Fruit fly (Drosophila melanogaster) whole organism, embryonic: Measurements from ENCODE around the gene Ilp6.

Experiments used
- ATbp ChIP-seq: fragments of 200-800 bp; sonication (Bioruptor generic); optimal IDR thresholded peaks from 2 replicates; lab custom pipeline; 2017; ENCODE audit warnings: missing biosample characterization, mild to moderate bottlenecking, missing genetic modification characterization, missing genetic modification reagents
- C15 ChIP-seq: fragments of 200-800 bp; sonication (Bioruptor generic); IDR thresholded peaks from 3 replicates; pipeline ENCODE4 v1.3.6; 2022; ENCODE audit warnings: missing biosample characterization, missing genetic modification characterization
- CG11695 ChIP-seq: fragments of 200-800 bp; sonication (Bioruptor generic); IDR thresholded peaks from 3 replicates; pipeline ENCODE4 v1.3.6; 2022; ENCODE audit warnings: missing biosample characterization, missing genetic modification characterization
- CG12236 ChIP-seq: fragments of 200-800 bp; sonication (Bioruptor generic); optimal IDR thresholded peaks from 2 replicates; lab custom pipeline; 2016; ENCODE audit warnings: missing biosample characterization, missing genetic modification characterization
- CG12942 ChIP-seq: fragments of 200-800 bp; sonication (Bioruptor generic); optimal IDR thresholded peaks from 3 replicates; lab custom pipeline; 2016; ENCODE audit warnings: missing biosample characterization, missing genetic modification characterization
- CG13296 ChIP-seq: fragments of 200-800 bp; sonication (Bioruptor generic); optimal IDR thresholded peaks from 3 replicates; lab custom pipeline; 2018; ENCODE audit warnings: missing biosample characterization, mild to moderate bottlenecking, missing genetic modification characterization
- CG14965 ChIP-seq: fragments of 200-800 bp; sonication (Bioruptor generic); optimal IDR thresholded peaks from 2 replicates; lab custom pipeline; 2016; ENCODE audit warnings: missing biosample characterization, missing genetic modification characterization, borderline replicate concordance
- CG15696 ChIP-seq: fragments of 200-800 bp; sonication (Bioruptor generic); optimal IDR thresholded peaks from 2 replicates; lab custom pipeline; 2019; ENCODE audit warnings: missing biosample characterization, mild to moderate bottlenecking, missing genetic modification characterization, moderate library complexity
- CG2120 ChIP-seq: fragments of 200-800 bp; sonication (Bioruptor generic); optimal IDR thresholded peaks from 3 replicates; lab custom pipeline; 2016; ENCODE audit warnings: missing biosample characterization, missing genetic modification characterization
- CG2712 ChIP-seq: fragments of 200-800 bp; optimal IDR thresholded peaks from 3 replicates; lab custom pipeline; 2019; ENCODE audit warnings: missing biosample characterization, mild to moderate bottlenecking, missing genetic modification characterization, moderate library complexity
- CG31365 ChIP-seq: fragments of 200-800 bp; sonication (Bioruptor generic); optimal IDR thresholded peaks from 2 replicates; lab custom pipeline; 2018; ENCODE audit warnings: missing biosample characterization, mild to moderate bottlenecking, missing genetic modification characterization
- CG31388 ChIP-seq: fragments of 200-800 bp; sonication (Bioruptor generic); optimal IDR thresholded peaks from 2 replicates; lab custom pipeline; 2016; ENCODE audit warnings: missing biosample characterization, missing genetic modification characterization
- CG34422 ChIP-seq: fragments of 200-800 bp; sonication (Bioruptor generic); IDR thresholded peaks from 3 replicates; pipeline ENCODE4 v1.3.6; 2022; ENCODE audit warnings: missing biosample characterization, missing genetic modification characterization
- CG6272 ChIP-seq: fragments of 200-800 bp; sonication (Bioruptor generic); IDR thresholded peaks from 2 replicates; pipeline ENCODE4 v1.3.6; 2022; ENCODE audit warnings: missing biosample characterization, missing genetic modification characterization
- CG6765 ChIP-seq: fragments of 200-800 bp; sonication (Bioruptor generic); optimal IDR thresholded peaks from 3 replicates; lab custom pipeline; 2017; ENCODE audit warnings: missing biosample characterization, mild to moderate bottlenecking, missing genetic modification characterization
- CG7928 ChIP-seq: fragments of 200-800 bp; sonication (Bioruptor generic); optimal IDR thresholded peaks from 2 replicates; lab custom pipeline; 2017; ENCODE audit warnings: missing biosample characterization, mild to moderate bottlenecking, missing genetic modification characterization
- CTCF ChIP-seq: fragments of 200-800 bp; sonication (Bioruptor generic); optimal IDR thresholded peaks from 2 replicates; lab custom pipeline; 2017; ENCODE audit warnings: missing biosample characterization, mild to moderate bottlenecking, missing genetic modification characterization, moderate library complexity
- Camta ChIP-seq: fragments of 200-800 bp; sonication (Bioruptor generic); optimal IDR thresholded peaks from 2 replicates; lab custom pipeline; 2016; ENCODE audit warnings: missing biosample characterization, missing genetic modification characterization
- CkIIα-i1 ChIP-seq: fragments of 200-800 bp; sonication (Bioruptor generic); IDR thresholded peaks from 2 replicates; pipeline ENCODE4 v1.3.6; 2022; ENCODE audit warnings: missing biosample characterization, missing genetic modification characterization
- D ChIP-seq, 2 experiments: fragments of 200-800 bp in 1 of 2; fragments of >200 bp in 1 of 2; sonication (Bioruptor generic) in 1 of 2; optimal IDR thresholded peaks; 2 replicates in 1 of 2; 3 replicates in 1 of 2; lab custom pipeline; 2017; ENCODE audit warnings: mild to moderate bottlenecking in 1 of 2, missing biosample characterization in 1 of 2, missing genetic modification characterization in 1 of 2, missing genetic modification reagents in 1 of 2
- D19A ChIP-seq: fragments of 200-800 bp; optimal IDR thresholded peaks from 3 replicates; lab custom pipeline; 2019; ENCODE audit warnings: missing biosample characterization, mild to moderate bottlenecking, missing genetic modification characterization, moderate library complexity
- Doc2 ChIP-seq: fragments of 200-800 bp; sonication (Bioruptor generic); IDR thresholded peaks from 2 replicates; pipeline ENCODE4 v1.3.6; 2022; ENCODE audit warnings: missing biosample characterization, missing genetic modification characterization
- Fer2 ChIP-seq: fragments of 200-800 bp; sonication (Bioruptor generic); optimal IDR thresholded peaks from 2 replicates; lab custom pipeline; 2018; ENCODE audit warnings: missing biosample characterization, mild to moderate bottlenecking, missing genetic modification characterization, moderate library complexity
- HLH4C ChIP-seq: fragments of 200-800 bp; sonication (Bioruptor generic); IDR thresholded peaks from 3 replicates; pipeline ENCODE4 v1.3.6; 2022; ENCODE audit warnings: missing biosample characterization, missing genetic modification characterization; ENCODE audit not compliant: partially characterized antibody
- HmgD ChIP-seq: fragments of 200-800 bp; sonication (Bioruptor generic); optimal IDR thresholded peaks from 3 replicates; lab custom pipeline; 2016; ENCODE audit warnings: missing biosample characterization, missing genetic modification characterization
- Hr39 ChIP-seq: fragments of >200 bp; optimal IDR thresholded peaks from 2 replicates; lab custom pipeline; 2017
- Hr78 ChIP-seq, 2 experiments: fragments of 200-800 bp in 1 of 2; fragments of >200 bp in 1 of 2; sonication (Bioruptor generic) in 1 of 2; optimal IDR thresholded peaks; 2 replicates each; lab custom pipeline; 2017 to 2019; ENCODE audit warnings: missing biosample characterization in 2 of 2, missing genetic modification characterization in 2 of 2, mild to moderate bottlenecking in 1 of 2, moderate library complexity in 1 of 2
- Lim3 ChIP-seq: fragments of 200-800 bp; sonication (Bioruptor generic); IDR thresholded peaks from 2 replicates; pipeline ENCODE4 v1.3.6; 2022; ENCODE audit warnings: missing biosample characterization, missing genetic modification characterization
- Max ChIP-seq: fragments of 200-800 bp; sonication (Bioruptor generic); optimal IDR thresholded peaks from 2 replicates; lab custom pipeline; 2016; ENCODE audit warnings: missing biosample characterization, mild to moderate bottlenecking, missing genetic modification characterization
- Trl ChIP-seq, 3 experiments: fragments of >200 bp in 2 of 3; fragments of 200-800 bp in 1 of 3; sonication (Bioruptor generic) in 1 of 3; optimal IDR thresholded peaks; 2 replicates in 1 of 3; 3 replicates in 2 of 3; lab custom pipeline; 2016 to 2017; ENCODE audit warnings: missing biosample characterization in 1 of 3, missing genetic modification characterization in 1 of 3
- Usf ChIP-seq: fragments of 200-800 bp; sonication (Bioruptor generic); optimal IDR thresholded peaks from 2 replicates; lab custom pipeline; 2017; ENCODE audit warnings: missing genotype, missing biosample characterization, missing genetic modification characterization
- ci ChIP-seq: fragments of 200-800 bp; sonication (Bioruptor generic); IDR thresholded peaks from 3 replicates; pipeline ENCODE4 v1.3.6; 2022; ENCODE audit warnings: missing biosample characterization, missing genetic modification characterization
- corto ChIP-seq: fragments of 200-800 bp; sonication (Bioruptor generic); optimal IDR thresholded peaks from 2 replicates; lab custom pipeline; 2016; ENCODE audit warnings: missing biosample characterization, mild to moderate bottlenecking, missing genetic modification characterization, moderate library complexity
- crc ChIP-seq: fragments of 200-800 bp; sonication (Bioruptor generic); optimal IDR thresholded peaks from 2 replicates; lab custom pipeline; 2016; ENCODE audit warnings: missing biosample characterization, missing genetic modification characterization
- dmrt11E ChIP-seq: fragments of 200-800 bp; sonication (Bioruptor generic); optimal IDR thresholded peaks from 3 replicates; lab custom pipeline; 2018; ENCODE audit warnings: missing biosample characterization, mild to moderate bottlenecking, missing genetic modification characterization, moderate library complexity
- eyg ChIP-seq: fragments of 200-800 bp; sonication (Bioruptor generic); optimal IDR thresholded peaks from 3 replicates; lab custom pipeline; 2016; ENCODE audit warnings: missing biosample characterization, missing genetic modification characterization
- ftz-f1 ChIP-seq: fragments of 200-800 bp; sonication (Bioruptor generic); optimal IDR thresholded peaks from 2 replicates; lab custom pipeline; 2016; ENCODE audit warnings: missing biosample characterization, missing genetic modification characterization
- ind ChIP-seq: fragments of 200-800 bp; sonication (Bioruptor generic); optimal IDR thresholded peaks from 3 replicates; lab custom pipeline; 2016; ENCODE audit warnings: missing biosample characterization, missing genetic modification characterization
- kni ChIP-seq: fragments of 200-800 bp; sonication (Bioruptor generic); optimal IDR thresholded peaks from 3 replicates; lab custom pipeline; 2017; ENCODE audit warnings: mild to moderate bottlenecking, missing biosample characterization, missing genetic modification reagents, missing genetic modification characterization
- lola ChIP-seq, 3 experiments: fragments of >200 bp in 2 of 3; fragments of 200-800 bp in 1 of 3; sonication (Bioruptor generic) in 1 of 3; optimal IDR thresholded peaks; 2 replicates each; lab custom pipeline; 2017 to 2019; ENCODE audit warnings: missing biosample characterization in 3 of 3, missing genetic modification characterization in 3 of 3, mild to moderate bottlenecking in 1 of 3, moderate library complexity in 1 of 3
- luna ChIP-seq: fragments of 200-800 bp; sonication (Bioruptor generic); optimal IDR thresholded peaks from 2 replicates; lab custom pipeline; 2016; ENCODE audit warnings: missing biosample characterization, missing genetic modification characterization
- psq ChIP-seq: fragments of 200-800 bp; sonication (Bioruptor generic); optimal IDR thresholded peaks from 2 replicates; lab custom pipeline; 2017; ENCODE audit warnings: missing biosample characterization, missing genetic modification characterization
- salm ChIP-seq: fragments of 200-800 bp; sonication (Bioruptor generic); optimal IDR thresholded peaks from 2 replicates; lab custom pipeline; 2018; ENCODE audit warnings: missing biosample characterization, mild to moderate bottlenecking, missing genetic modification characterization
- seq ChIP-seq: fragments of 200-800 bp; sonication (Bioruptor generic); IDR thresholded peaks from 2 replicates; pipeline ENCODE4 v1.3.6; 2022; ENCODE audit warnings: missing biosample characterization, missing genetic modification characterization
- sob ChIP-seq: fragments of 200-800 bp; sonication (Bioruptor generic); IDR thresholded peaks from 2 replicates; pipeline ENCODE4 v1.3.6; 2022; ENCODE audit warnings: missing biosample characterization, missing genetic modification characterization
- stc ChIP-seq: fragments of 200-800 bp; sonication (Bioruptor generic); IDR thresholded peaks from 2 replicates; pipeline ENCODE4 v1.3.6; 2022; ENCODE audit warnings: missing biosample characterization, missing genetic modification characterization
- tgo ChIP-seq: fragments of 200-800 bp; sonication (Bioruptor generic); IDR thresholded peaks from 3 replicates; pipeline ENCODE4 v1.3.6; 2022; ENCODE audit warnings: missing biosample characterization, missing genetic modification characterization
- unpg ChIP-seq: fragments of 200-800 bp; sonication (Bioruptor generic); optimal IDR thresholded peaks from 3 replicates; lab custom pipeline; 2018; ENCODE audit warnings: missing biosample characterization, mild to moderate bottlenecking, missing genetic modification characterization, moderate library complexity
- wek ChIP-seq: fragments of 200-800 bp; sonication (Bioruptor generic); optimal IDR thresholded peaks from 3 replicates; lab custom pipeline; 2018; ENCODE audit warnings: missing biosample characterization, mild to moderate bottlenecking, missing genetic modification characterization, moderate library complexity

Gene Ilp6

dm6 chrX:2297428-2298200, 36.8 kb downstream of the Ilp6 start (continued):
- TF ChIP-seq ftz-f1 (GFP tag; lab: Kevin White, UChicago) (peak; percentile 95), unpg (GFP tag; lab: Kevin White, UChicago) (peak; percentile 99), CTCF (GFP tag; lab: Kevin White, UChicago) (peak; percentile 76), CG34422 (GFP tag; lab: Robert Waterston, UW) (peak; percentile 99), wek (GFP tag; lab: Kevin White, UChicago) (peak; percentile 94), CG12942 (peak; percentile 99), Lim3 (peak; percentile 96), Hr39 (lab: Kevin White, UChicago) (no peak), Usf (GFP tag; lab: Kevin White, UChicago) (peak; percentile 95), seq (peak; percentile 99), Max (GFP tag; lab: Kevin White, UChicago) (peak; percentile 98), kni (GFP tag; lab: Kevin White, UChicago) (peak; percentile 91), HLH4C (no peak), corto (GFP tag; lab: Kevin White, UChicago) (no peak), tgo (GFP tag; lab: Robert Waterston, UW) (peak; percentile 98), Trl (optimal IDR thresholded peaks at IDR 0.05; lab: Kevin White, UChicago) (peak; percentile 56 to 64), Trl (GFP tag; optimal IDR thresholded peaks at IDR 0.05; lab: Kevin White, UChicago) (peak; percentile 98), Hr78 (GFP tag; optimal IDR thresholded peaks at IDR 0.05; lab: Kevin White, UChicago) (peak in 1 of 2 experiments; percentile 94), ATbp (peak; percentile 99), CG7928 (GFP tag; lab: Kevin White, UChicago) (peak; percentile 77), CG31388 (peak; percentile 97), ind (GFP tag; lab: Kevin White, UChicago) (peak; percentile 99), CG13296 (GFP tag; lab: Kevin White, UChicago) (peak; percentile 97), CG15696 (tag; lab: Kevin White, UChicago) (peak; percentile 88), CG6272 (peak; percentile 96), HmgD (GFP tag; lab: Kevin White, UChicago) (peak; percentile 99), CkIIα-i1 (GFP tag; lab: Robert Waterston, UW) (peak; percentile 95), Doc2 (GFP tag; lab: Robert Waterston, UW) (peak; percentile 91), Camta (GFP tag; lab: Kevin White, UChicago) (peak; percentile 98), C15 (GFP tag; lab: Robert Waterston, UW) (peak; percentile 93), eyg (GFP tag; lab: Kevin White, UChicago) (peak; percentile 96), crc (peak; percentile 98), CG6765 (GFP tag; lab: Kevin White, UChicago) (peak; percentile 95), D19A (tag; lab: Kevin White, UChicago) (peak; percentile 96), stc (GFP tag; lab: Robert Waterston, UW) (peak; percentile 98), psq (GFP tag; lab: Kevin White, UChicago) (peak; percentile 90), Fer2 (tag; lab: Kevin White, UChicago) (peak; percentile 93), luna (GFP tag; lab: Kevin White, UChicago) (peak; percentile 94), CG2120 (GFP tag; lab: Kevin White, UChicago) (peak; percentile 99), ci (GFP tag; lab: Robert Waterston, UW) (peak; percentile 99), CG14965 (GFP tag; lab: Kevin White, UChicago) (peak; percentile 90), CG2712 (tag; lab: Kevin White, UChicago) (peak; percentile 98), salm (peak; percentile 98), dmrt11E (tag; lab: Kevin White, UChicago) (peak; percentile 93), lola (GFP tag; optimal IDR thresholded peaks at IDR 0.05; lab: Kevin White, UChicago) (peak in 1 of 3 experiments; percentile 94), CG31365 (peak; percentile 92), D (optimal IDR thresholded peaks at IDR 0.05; lab: Kevin White, UChicago) (no peak), D (GFP tag; optimal IDR thresholded peaks at IDR 0.05; lab: Kevin White, UChicago) (peak; percentile 98), sob (GFP tag; lab: Robert Waterston, UW) (peak; percentile 98), CG11695 (GFP tag; lab: Robert Waterston, UW) (peak; percentile 97), CG12236 (GFP tag; lab: Kevin White, UChicago) (peak; percentile 98)
